Worm (Caenorhabditis elegans): ENCODE measurements around the gene asp-5.

Gene asp-5

DNA sequence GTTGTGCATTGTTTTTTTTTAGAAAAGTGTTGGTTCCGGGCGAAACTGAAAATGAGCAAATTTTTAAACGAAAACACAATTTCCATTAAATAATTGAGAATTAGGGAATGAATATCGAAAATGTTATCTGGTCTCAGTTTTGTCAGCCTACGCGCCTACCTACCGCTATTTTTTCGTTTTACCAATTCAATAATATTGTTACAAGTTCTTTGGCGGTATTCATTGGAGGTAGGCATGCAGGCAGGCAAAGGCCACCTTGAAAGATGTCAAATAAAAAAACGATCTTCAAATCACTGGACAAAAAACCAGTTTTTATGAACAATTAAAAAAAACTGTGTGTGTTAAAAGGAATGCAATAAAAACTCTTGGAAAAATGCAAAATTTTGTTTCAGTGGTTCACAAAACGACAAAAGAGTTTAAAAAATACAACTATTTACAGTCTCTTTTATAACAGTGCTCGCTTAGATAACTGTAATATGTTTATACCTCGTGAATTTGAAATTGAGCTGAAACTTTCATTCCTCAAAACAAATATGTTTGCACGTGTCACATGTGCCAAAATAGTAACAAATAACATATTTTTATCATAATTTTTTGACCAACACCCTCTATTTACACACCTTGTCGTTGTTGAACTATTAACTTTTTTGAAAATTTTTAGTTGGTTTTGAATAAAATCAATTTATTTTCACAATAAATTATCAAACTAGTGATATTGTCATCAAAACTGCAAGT is 32.4 kb downstream of the asp-5 start, which contains the start of gene W02D7.11:
TSS of gene W02D7.11 (minus strand) at position 51 of the 735 bp plus-strand sequence.
- TF ChIP-seq dve-1 (tag; optimal IDR thresholded peaks at IDR 0.05; ENCODE audit: insufficient read depth) (peak; percentile 5), daf-16 (GFP tag; optimal IDR thresholded peaks at IDR 0.05) (no peak), daf-16 (tag; optimal IDR thresholded peaks at IDR 0.05) (peak; percentile 66), Y5F2A.4 (GFP tag; optimal IDR thresholded peaks at IDR 0.05) (no peak), egl-43 (GFP tag; IDR thresholded peaks at IDR 0.05) (no peak)

DNA sequence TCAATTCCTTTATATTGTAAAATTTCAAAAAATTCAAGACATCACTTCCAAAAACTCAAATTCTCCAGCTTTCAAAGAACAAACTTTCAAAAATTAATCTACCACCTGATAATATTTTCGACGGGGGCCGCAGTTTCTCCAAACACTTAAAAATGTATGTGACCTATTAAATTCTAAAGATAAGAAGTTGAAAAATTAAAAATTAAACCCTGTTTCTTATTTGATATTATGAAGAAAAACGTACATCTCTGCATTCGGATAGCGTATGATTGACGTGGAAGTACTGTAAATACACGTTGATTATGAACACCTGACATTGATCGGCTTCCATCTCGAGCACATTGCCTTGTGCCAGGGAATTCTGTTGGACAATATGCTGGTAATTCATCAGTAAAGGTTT is 33.8 kb downstream of the asp-5 start:
- peak; percentile 43 for TF ChIP-seq dve-1 (tag; optimal IDR thresholded peaks at IDR 0.05; ENCODE audit: insufficient read depth)
- TF ChIP-seq daf-16 (GFP tag; optimal IDR thresholded peaks at IDR 0.05), result no peak
- peak; percentile 38 for TF ChIP-seq daf-16 (tag; optimal IDR thresholded peaks at IDR 0.05)
- no peak for TF ChIP-seq skn-1 (tag; optimal IDR thresholded peaks at IDR 0.05)
- TF ChIP-seq dmd-6 (GFP tag; IDR thresholded peaks at IDR 0.05), result peak; percentile 74
- no peak for TF ChIP-seq daf-12 (tag; optimal IDR thresholded peaks at IDR 0.05)
- peak; percentile 46 for TF ChIP-seq pqm-1 (tag; optimal IDR thresholded peaks at IDR 0.05)

DNA sequence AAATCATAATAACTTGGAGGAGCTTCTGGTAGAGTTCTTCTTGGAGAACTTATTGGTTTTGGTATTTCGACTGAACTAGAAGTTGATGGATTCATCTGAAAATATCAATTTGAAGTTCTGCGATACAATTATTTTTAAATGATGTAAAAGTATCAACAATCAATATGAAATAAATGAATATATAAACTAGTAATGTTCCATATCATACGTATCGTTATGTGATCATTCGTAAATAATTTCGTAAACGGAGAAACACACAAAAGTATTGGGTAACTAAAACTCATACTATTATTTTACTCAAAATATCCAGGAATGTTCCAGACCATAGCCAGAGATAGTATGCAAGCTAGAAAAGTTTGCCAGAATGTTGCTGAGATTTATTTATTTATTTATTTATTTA is 34.2 kb downstream of the asp-5 start, which contains the start of gene W02D7.8:
TSS of gene W02D7.8 (minus strand) at position 101 of the 400 bp plus-strand sequence.
- no peak for TF ChIP-seq fkh-10 (GFP tag; optimal IDR thresholded peaks at IDR 0.05)
- TF ChIP-seq nhr-76 (tag; optimal IDR thresholded peaks at IDR 0.05), result no peak
- no peak for TF ChIP-seq sdz-12 (GFP tag; optimal IDR thresholded peaks at IDR 0.05)
- no peak for TF ChIP-seq cey-2 (tag; optimal IDR thresholded peaks at IDR 0.05; ENCODE audit: borderline replicate concordance, insufficient read depth)
- TF ChIP-seq ceh-62 (tag; optimal IDR thresholded peaks at IDR 0.05), result no peak
- no peak for TF ChIP-seq nhr-11 (tag; optimal IDR thresholded peaks at IDR 0.05)
- no peak for TF ChIP-seq set-16 (GFP tag; IDR thresholded peaks at IDR 0.05)
- no peak for TF ChIP-seq zip-2 (tag; optimal IDR thresholded peaks at IDR 0.05)
- TF ChIP-seq arid-1 (GFP tag; conservative IDR thresholded peaks at IDR 0.05), result no peak
- TF ChIP-seq nhr-111 (GFP tag; optimal IDR thresholded peaks at IDR 0.05), result no peak
- no peak for TF ChIP-seq madf-9 (GFP tag; conservative IDR thresholded peaks at IDR 0.05)

DNA sequence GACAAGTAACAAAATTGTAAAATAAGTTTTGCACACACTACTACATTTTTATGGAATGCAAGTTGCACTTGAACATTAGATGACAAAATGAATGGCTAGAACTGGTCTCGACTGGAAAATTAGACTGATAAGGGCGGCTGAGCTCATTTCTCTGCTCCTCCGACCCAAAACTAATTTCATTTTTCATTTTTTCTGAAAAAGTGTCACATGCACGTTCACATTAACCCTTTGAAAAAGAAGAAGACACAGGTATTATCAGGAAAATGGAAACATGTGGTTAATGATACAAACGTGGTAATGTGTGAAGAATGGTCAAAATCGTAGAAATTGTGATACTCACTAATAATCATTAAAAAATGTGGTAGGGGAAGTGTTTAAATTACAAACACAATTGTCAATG is 34.8 kb downstream of the asp-5 start:
- TF ChIP-seq dmd-6 (GFP tag; IDR thresholded peaks at IDR 0.05), result peak; percentile 82
- TF ChIP-seq hlh-11 (tag; optimal IDR thresholded peaks at IDR 0.05), result peak; percentile 65
- TF ChIP-seq tra-1 (GFP tag; IDR thresholded peaks at IDR 0.05), result no peak
- TF ChIP-seq pqm-1 (tag; optimal IDR thresholded peaks at IDR 0.05), result peak; percentile 63
- no peak for TF ChIP-seq gei-8 (GFP tag; optimal IDR thresholded peaks at IDR 0.05)
- TF ChIP-seq ZK337.2 (GFP tag; IDR thresholded peaks at IDR 0.05), result no peak
- no peak for TF ChIP-seq lsy-2 (tag; optimal IDR thresholded peaks at IDR 0.05)
- TF ChIP-seq unc-39 (tag; optimal IDR thresholded peaks at IDR 0.05), result no peak
- no peak for TF ChIP-seq F26F4.8 (GFP tag; conservative IDR thresholded peaks at IDR 0.05)
- TF ChIP-seq daf-16 (GFP tag; optimal IDR thresholded peaks at IDR 0.05), result no peak
- TF ChIP-seq daf-16 (tag; optimal IDR thresholded peaks at IDR 0.05), result peak; percentile 55
- TF ChIP-seq ceh-44 (GFP tag; IDR thresholded peaks at IDR 0.05), result no peak
- TF ChIP-seq arid-1 (GFP tag; conservative IDR thresholded peaks at IDR 0.05), result no peak
- no peak for TF ChIP-seq egl-43 (GFP tag; IDR thresholded peaks at IDR 0.05)
- peak; percentile 33 for TF ChIP-seq nhr-77 (tag; optimal IDR thresholded peaks at IDR 0.05)
- TF ChIP-seq ces-1 (GFP tag; optimal IDR thresholded peaks at IDR 0.05), result no peak
- no peak for TF ChIP-seq lim-7 (GFP tag; IDR thresholded peaks at IDR 0.05)
- no peak for TF ChIP-seq unc-130 (GFP tag; optimal IDR thresholded peaks at IDR 0.05)
- TF ChIP-seq nhr-48 (tag; optimal IDR thresholded peaks at IDR 0.05), result no peak
- no peak for TF ChIP-seq F49E8.2 (tag; optimal IDR thresholded peaks at IDR 0.05; ENCODE audit: borderline replicate concordance)
- peak; percentile 65 for TF ChIP-seq dve-1 (tag; optimal IDR thresholded peaks at IDR 0.05; ENCODE audit: insufficient read depth)
- TF ChIP-seq mes-2 (tag; optimal IDR thresholded peaks at IDR 0.05; ENCODE audit: poor library complexity, severe bottlenecking), result no peak
- peak; percentile 64 for TF ChIP-seq mxl-3 (GFP tag; optimal IDR thresholded peaks at IDR 0.05)
- no peak for TF ChIP-seq daf-8 (GFP tag; IDR thresholded peaks at IDR 0.05)
- no peak for TF ChIP-seq ceh-32 (tag; optimal IDR thresholded peaks at IDR 0.05; ENCODE audit: poor library complexity)
- TF ChIP-seq unc-62 (GFP tag; optimal IDR thresholded peaks at IDR 0.05 in 1 of 2), result peak in 1 of 2 experiments; percentile 90
- TF ChIP-seq unc-62 (tag; optimal IDR thresholded peaks at IDR 0.05), result no peak
- no peak for TF ChIP-seq hif-1 (tag; optimal IDR thresholded peaks at IDR 0.05)
- TF ChIP-seq hlh-30 (tag; optimal IDR thresholded peaks at IDR 0.05; ENCODE audit: insufficient read depth), result peak; percentile 54
- no peak for TF ChIP-seq nhr-237 (tag; optimal IDR thresholded peaks at IDR 0.05)
